Fruit fly (Drosophila melanogaster) whole organism, embryonic: ENCODE measurements around the gene CG3032.

Source experiments
- CG11696 ChIP-seq: fragments of 200-800 bp; sonication (Bioruptor generic); IDR thresholded peaks from 2 replicates; pipeline ENCODE4 v1.3.6; 2022; ENCODE audit warnings: missing biosample characterization, missing genetic modification characterization
- CG12104 ChIP-seq: fragments of 200-800 bp; sonication (Bioruptor generic); optimal IDR thresholded peaks from 3 replicates; lab custom pipeline; 2016; ENCODE audit warnings: missing biosample characterization, missing genetic modification characterization
- CG14050 ChIP-seq: fragments of 200-800 bp; sonication (Bioruptor generic); IDR thresholded peaks from 3 replicates; pipeline ENCODE4 v1.3.6; 2022; ENCODE audit warnings: missing biosample characterization, missing genetic modification characterization
- CG15696 ChIP-seq: fragments of 200-800 bp; sonication (Bioruptor generic); optimal IDR thresholded peaks from 2 replicates; lab custom pipeline; 2019; ENCODE audit warnings: missing biosample characterization, mild to moderate bottlenecking, missing genetic modification characterization, moderate library complexity
- CG17328 ChIP-seq: fragments of 200-800 bp; sonication (Bioruptor generic); IDR thresholded peaks from 2 replicates; pipeline ENCODE4 v1.3.6; 2022; ENCODE audit warnings: missing biosample characterization, missing genetic modification characterization
- CG18619 ChIP-seq: fragments of 200-800 bp; sonication (Bioruptor generic); optimal IDR thresholded peaks from 3 replicates; lab custom pipeline; 2017; ENCODE audit warnings: missing biosample characterization, mild to moderate bottlenecking, missing genetic modification characterization
- CG2712 ChIP-seq: fragments of 200-800 bp; optimal IDR thresholded peaks from 3 replicates; lab custom pipeline; 2019; ENCODE audit warnings: missing biosample characterization, mild to moderate bottlenecking, missing genetic modification characterization, moderate library complexity
- CG30020 ChIP-seq: fragments of 200-800 bp; optimal IDR thresholded peaks from 2 replicates; lab custom pipeline; 2019; ENCODE audit warnings: missing biosample characterization, mild to moderate bottlenecking, missing genetic modification characterization, moderate library complexity
- CG34422 ChIP-seq: fragments of 200-800 bp; sonication (Bioruptor generic); IDR thresholded peaks from 3 replicates; pipeline ENCODE4 v1.3.6; 2022; ENCODE audit warnings: missing biosample characterization, missing genetic modification characterization
- CG3838 ChIP-seq: fragments of 200-800 bp; sonication (Bioruptor generic); optimal IDR thresholded peaks from 3 replicates; lab custom pipeline; 2016; ENCODE audit warnings: missing biosample characterization, missing genetic modification characterization
- CG42726 ChIP-seq: fragments of 200-800 bp; sonication (Bioruptor generic); IDR thresholded peaks from 2 replicates; pipeline ENCODE4 v1.3.6; 2022; ENCODE audit warnings: missing biosample characterization, missing genetic modification characterization; ENCODE audit not compliant: partially characterized antibody
- CG4820 ChIP-seq: fragments of 200-800 bp; sonication (Bioruptor generic); optimal IDR thresholded peaks from 3 replicates; lab custom pipeline; 2016; ENCODE audit warnings: missing biosample characterization, missing genetic modification characterization
- CG6854 ChIP-seq: fragments of 200-800 bp; sonication (Bioruptor generic); optimal IDR thresholded peaks from 3 replicates; lab custom pipeline; 2017; ENCODE audit warnings: missing biosample characterization, mild to moderate bottlenecking, missing genetic modification characterization
- CG7556 ChIP-seq: fragments of 200-800 bp; sonication (Bioruptor generic); optimal IDR thresholded peaks from 2 replicates; lab custom pipeline; 2017; ENCODE audit warnings: missing biosample characterization, mild to moderate bottlenecking, missing genetic modification characterization
- CG7786 ChIP-seq: fragments of 200-800 bp; sonication (Bioruptor generic); optimal IDR thresholded peaks from 2 replicates; lab custom pipeline; 2016; ENCODE audit warnings: missing biosample characterization, missing genetic modification characterization
- CG8765 ChIP-seq: fragments of 200-800 bp; sonication (Bioruptor generic); IDR thresholded peaks from 2 replicates; pipeline ENCODE4 v1.3.6; 2022; ENCODE audit warnings: missing biosample characterization, missing genetic modification characterization
- CG9876 ChIP-seq: fragments of 200-800 bp; sonication (Bioruptor generic); optimal IDR thresholded peaks from 2 replicates; lab custom pipeline; 2016; ENCODE audit warnings: missing biosample characterization, missing genetic modification characterization
- Fer1 ChIP-seq: fragments of 200-800 bp; sonication (Bioruptor generic); optimal IDR thresholded peaks from 2 replicates; lab custom pipeline; 2017; ENCODE audit warnings: missing biosample characterization, mild to moderate bottlenecking, missing genetic modification characterization
- H15 ChIP-seq: fragments of 200-800 bp; sonication (Bioruptor generic); IDR thresholded peaks from 3 replicates; pipeline ENCODE4 v1.3.6; 2022; ENCODE audit warnings: missing biosample characterization, missing genetic modification characterization
- HLH3B ChIP-seq: fragments of 200-800 bp; sonication (Bioruptor generic); IDR thresholded peaks from 2 replicates; pipeline ENCODE4 v1.3.6; 2022; ENCODE audit warnings: missing biosample characterization, missing genetic modification characterization
- Hr3 ChIP-seq: fragments of 200-800 bp; sonication (Bioruptor generic); optimal IDR thresholded peaks from 3 replicates; lab custom pipeline; 2016; ENCODE audit warnings: missing biosample characterization, missing genetic modification characterization
- Hr39 ChIP-seq: fragments of >200 bp; optimal IDR thresholded peaks from 2 replicates; lab custom pipeline; 2017
- Oaz ChIP-seq: fragments of 200-800 bp; sonication (Bioruptor generic); IDR thresholded peaks from 2 replicates; pipeline ENCODE4 v1.3.6; 2022; ENCODE audit warnings: missing biosample characterization, missing genetic modification characterization
- Ravus ChIP-seq: fragments of 200-800 bp; sonication (Bioruptor generic); IDR thresholded peaks from 2 replicates; pipeline ENCODE4 v1.3.6; 2022; ENCODE audit warnings: missing biosample characterization, missing genetic modification characterization
- Sin3A ChIP-seq: fragments of >200 bp; optimal IDR thresholded peaks from 2 replicates; lab custom pipeline; 2018
- Sox102F ChIP-seq: fragments of 200-800 bp; sonication (Bioruptor generic); optimal IDR thresholded peaks from 2 replicates; lab custom pipeline; 2018; ENCODE audit warnings: missing biosample characterization, mild to moderate bottlenecking, missing genetic modification characterization, moderate library complexity
- Xrp1 ChIP-seq: fragments of 200-800 bp; sonication (Bioruptor generic); IDR thresholded peaks from 2 replicates; pipeline ENCODE4 v1.3.6; 2022; ENCODE audit warnings: missing biosample characterization, missing genetic modification characterization
- bab2 ChIP-seq: fragments of 200-800 bp; sonication (Bioruptor generic); optimal IDR thresholded peaks from 2 replicates; lab custom pipeline; 2016; ENCODE audit warnings: missing biosample characterization, missing genetic modification characterization
- crp ChIP-seq, 2 experiments: fragments of 200-800 bp; sonication (Bioruptor generic); optimal IDR thresholded peaks; 2 replicates in 1 of 2; 3 replicates in 1 of 2; lab custom pipeline; 2017; ENCODE audit warnings: missing biosample characterization in 2 of 2, missing genetic modification characterization in 2 of 2, mild to moderate bottlenecking in 1 of 2, moderate library complexity in 1 of 2
- da ChIP-seq: fragments of 200-800 bp; sonication (Bioruptor generic); optimal IDR thresholded peaks from 2 replicates; lab custom pipeline; 2016; ENCODE audit warnings: missing biosample characterization, missing genetic modification characterization
- dan ChIP-seq: fragments of 200-800 bp; sonication (Bioruptor generic); IDR thresholded peaks from 2 replicates; pipeline ENCODE4 v1.3.6; 2022; ENCODE audit warnings: missing biosample characterization, missing genetic modification characterization
- dati ChIP-seq: fragments of 200-800 bp; sonication (Bioruptor generic); IDR thresholded peaks from 2 replicates; pipeline ENCODE4 v1.3.6; 2022; ENCODE audit warnings: missing biosample characterization, missing genetic modification characterization
- disco-r ChIP-seq: fragments of 200-800 bp; sonication (Bioruptor generic); optimal IDR thresholded peaks from 2 replicates; lab custom pipeline; 2016; ENCODE audit warnings: missing biosample characterization, missing genetic modification characterization
- dpn ChIP-seq, 2 experiments: fragments of 200-800 bp; sonication (Bioruptor generic); optimal IDR thresholded peaks; 3 replicates each; lab custom pipeline; 2016; ENCODE audit warnings: missing biosample characterization in 2 of 2, missing genetic modification characterization in 2 of 2
- exex ChIP-seq: fragments of 200-800 bp; sonication (Bioruptor generic); optimal IDR thresholded peaks from 4 replicates; lab custom pipeline; 2018; ENCODE audit warnings: missing biosample characterization, mild to moderate bottlenecking, missing genetic modification characterization, moderate library complexity
- eyg ChIP-seq: fragments of 200-800 bp; sonication (Bioruptor generic); optimal IDR thresholded peaks from 3 replicates; lab custom pipeline; 2016; ENCODE audit warnings: missing biosample characterization, missing genetic modification characterization
- fd96Cb ChIP-seq: fragments of 200-800 bp; sonication (Bioruptor generic); optimal IDR thresholded peaks from 2 replicates; lab custom pipeline; 2018; ENCODE audit warnings: missing biosample characterization, mild to moderate bottlenecking, missing genetic modification characterization, moderate library complexity
- gem ChIP-seq: fragments of 200-800 bp; sonication (Bioruptor generic); optimal IDR thresholded peaks from 2 replicates; lab custom pipeline; 2019; ENCODE audit warnings: missing biosample characterization, mild to moderate bottlenecking, missing genetic modification characterization, moderate library complexity
- jigr1 ChIP-seq: fragments of 200-800 bp; sonication (Bioruptor generic); IDR thresholded peaks from 3 replicates; pipeline ENCODE4 v1.3.6; 2022; ENCODE audit warnings: missing biosample characterization, missing genetic modification characterization
- klu ChIP-seq: fragments of 200-800 bp; sonication (Bioruptor generic); IDR thresholded peaks from 2 replicates; pipeline ENCODE4 v1.3.6; 2022; ENCODE audit warnings: missing biosample characterization, missing genetic modification characterization
- kni ChIP-seq: fragments of 200-800 bp; sonication (Bioruptor generic); optimal IDR thresholded peaks from 3 replicates; lab custom pipeline; 2017; ENCODE audit warnings: mild to moderate bottlenecking, missing biosample characterization, missing genetic modification reagents, missing genetic modification characterization
- lbe ChIP-seq: fragments of 200-800 bp; sonication (Bioruptor generic); optimal IDR thresholded peaks from 2 replicates; lab custom pipeline; 2016; ENCODE audit warnings: missing biosample characterization, mild to moderate bottlenecking, missing genetic modification characterization
- mld ChIP-seq: fragments of 200-800 bp; sonication (Bioruptor generic); IDR thresholded peaks from 3 replicates; pipeline ENCODE4 v1.3.6; 2022; ENCODE audit warnings: missing biosample characterization, missing genetic modification characterization; ENCODE audit not compliant: partially characterized antibody
- nerfin-1 ChIP-seq: fragments of 200-800 bp; sonication (Bioruptor generic); optimal IDR thresholded peaks from 3 replicates; lab custom pipeline; 2019; ENCODE audit warnings: missing biosample characterization, mild to moderate bottlenecking, missing genetic modification characterization, moderate library complexity
- pan ChIP-seq, 4 experiments: fragments of >200 bp in 3 of 4; fragments of 200-800 bp in 1 of 4; sonication (Bioruptor generic) in 1 of 4; optimal IDR thresholded peaks in 3 of 4; IDR thresholded peaks in 1 of 4; 2 replicates each; pipeline versions ENCODE4 v1.3.6 to Lab custom; 2017 to 2022; ENCODE audit warnings: missing biosample characterization in 2 of 4, missing genetic modification characterization in 2 of 4, mixed read lengths in 1 of 4
- pb ChIP-seq: fragments of 200-800 bp; sonication (Bioruptor generic); optimal IDR thresholded peaks from 3 replicates; lab custom pipeline; 2016; ENCODE audit warnings: missing biosample characterization, missing genetic modification characterization
- prd ChIP-seq, 3 experiments: fragments of >200 bp in 2 of 3; fragments of 200-800 bp in 1 of 3; sonication (Bioruptor generic) in 1 of 3; optimal IDR thresholded peaks in 2 of 3; IDR thresholded peaks in 1 of 3; 2 replicates in 2 of 3; 3 replicates in 1 of 3; pipeline versions ENCODE4 v1.3.6 to Lab custom; 2017 to 2022; ENCODE audit warnings: missing biosample characterization in 1 of 3, missing genetic modification characterization in 1 of 3
- pzg ChIP-seq: fragments of 200-800 bp; sonication (Bioruptor generic); optimal IDR thresholded peaks from 3 replicates; lab custom pipeline; 2018; ENCODE audit warnings: missing biosample characterization, mild to moderate bottlenecking, missing genetic modification characterization, moderate library complexity
- schlank ChIP-seq: fragments of 200-800 bp; sonication (Bioruptor generic); optimal IDR thresholded peaks from 2 replicates; lab custom pipeline; 2018; ENCODE audit warnings: missing biosample characterization, mild to moderate bottlenecking, missing genetic modification characterization
- ssp ChIP-seq: fragments of 200-800 bp; sonication (Bioruptor generic); IDR thresholded peaks from 2 replicates; pipeline ENCODE4 v1.3.6; 2022; ENCODE audit warnings: missing biosample characterization, missing genetic modification characterization

CG3032 gene

DNA sequence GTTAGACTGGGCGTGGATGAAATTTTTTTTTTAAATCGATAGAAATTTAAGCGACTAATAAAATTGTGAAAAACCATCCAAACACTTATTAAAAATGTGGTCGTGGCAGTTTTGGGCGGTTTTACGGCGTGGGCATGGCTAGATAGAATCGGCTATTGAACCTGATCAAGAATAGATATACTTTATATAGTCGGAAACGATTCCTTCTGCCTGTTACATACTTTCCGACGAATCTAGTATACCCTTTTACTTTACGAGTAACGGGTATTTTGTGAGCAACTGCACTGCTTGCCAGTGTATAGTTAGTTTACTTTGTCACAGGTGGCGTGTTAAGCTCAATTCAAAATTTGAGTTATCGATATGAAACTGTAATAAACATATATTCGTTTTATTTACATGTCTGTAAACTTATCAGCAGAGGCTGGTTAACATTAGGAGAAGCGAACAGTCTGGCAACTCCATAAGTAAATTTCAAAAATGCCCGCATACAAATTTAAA, 1.3 kb upstream of the CG3032 start (continued):
- no peak for TF ChIP-seq CG8765 (GFP tag; lab: Robert Waterston, UW)
- TF ChIP-seq ssp (GFP tag; lab: Robert Waterston, UW): no peak
- no peak for TF ChIP-seq eyg (GFP tag; lab: Kevin White, UChicago)
- peak; percentile 36 for TF ChIP-seq Sox102F (GFP tag; lab: Kevin White, UChicago)
- TF ChIP-seq Sin3A (lab: Kevin White, UChicago): no peak
- peak; percentile 55 for TF ChIP-seq gem
- peak; percentile 12 for TF ChIP-seq CG7786 (GFP tag; lab: Kevin White, UChicago)
- peak; percentile 28; the same call in 2 of the 3 replicates for TF ChIP-seq CG14050 (GFP tag; lab: Robert Waterston, UW)
- no peak; the same call in 1 of the 2 replicates for TF ChIP-seq Oaz (GFP tag; lab: Robert Waterston, UW)
- no peak for TF ChIP-seq CG11696 (GFP tag; lab: Robert Waterston, UW)
- TF ChIP-seq dati: no peak
- TF ChIP-seq Hr39 (lab: Kevin White, UChicago): no peak
- TF ChIP-seq nerfin-1 (tag; lab: Kevin White, UChicago): no peak
- no peak for TF ChIP-seq lbe
- TF ChIP-seq H15 (GFP tag; lab: Robert Waterston, UW): 0 out of 3 replicates have a peak, but pooled peaks have one; percentile 8
- peak in 1 of 2 experiments; percentile 3 for TF ChIP-seq pan (optimal IDR thresholded peaks at IDR 0.05; lab: Kevin White, UChicago)
- TF ChIP-seq pan (GFP tag; optimal IDR thresholded peaks at IDR 0.05 in 1 of 2, IDR thresholded peaks at IDR 0.05 in 1 of 2): peak in 1 of 2 experiments; percentile 60
- TF ChIP-seq CG34422 (GFP tag; lab: Robert Waterston, UW): peak; percentile 22; the same call in 1 of the 3 replicates
- peak; percentile 41 for TF ChIP-seq Fer1 (GFP tag; lab: Kevin White, UChicago)
- TF ChIP-seq CG9876 (GFP tag; lab: Kevin White, UChicago): no peak
- TF ChIP-seq CG3838: no peak
- TF ChIP-seq CG42726: peak; percentile 67; the same call in 1 of the 2 replicates
- TF ChIP-seq HLH3B (GFP tag; lab: Robert Waterston, UW): peak; percentile 38; the same call in 1 of the 2 replicates
- no peak for TF ChIP-seq fd96Cb
- no peak for TF ChIP-seq pb (GFP tag; lab: Kevin White, UChicago)
- TF ChIP-seq crp (GFP tag; optimal IDR thresholded peaks at IDR 0.05; lab: Kevin White, UChicago): no peak
- peak; percentile 37 for TF ChIP-seq CG7556 (GFP tag; lab: Kevin White, UChicago)
- no peak for TF ChIP-seq da (GFP tag; lab: Kevin White, UChicago)
- TF ChIP-seq CG15696 (tag; lab: Kevin White, UChicago): peak; percentile 18
- TF ChIP-seq CG6854 (GFP tag; lab: Kevin White, UChicago): no peak
- TF ChIP-seq mld (GFP tag; lab: Robert Waterston, UW): 0 out of 3 replicates have a peak, but pooled peaks have one; percentile 21
- no peak for TF ChIP-seq disco-r
- TF ChIP-seq prd (optimal IDR thresholded peaks at IDR 0.05; lab: Kevin White, UChicago): no peak
- TF ChIP-seq prd (GFP tag; IDR thresholded peaks at IDR 0.05; lab: Robert Waterston, UW): peak; percentile 62
- no peak for TF ChIP-seq jigr1 (GFP tag; lab: Robert Waterston, UW)
- peak; percentile 55 for TF ChIP-seq Xrp1 (GFP tag; lab: Robert Waterston, UW)
- no peak for TF ChIP-seq Ravus (GFP tag; lab: Robert Waterston, UW)
- no peak for TF ChIP-seq dan (GFP tag; lab: Robert Waterston, UW)
- peak; percentile 10 for TF ChIP-seq Hr3
- peak; percentile 15 for TF ChIP-seq CG30020 (tag; lab: Kevin White, UChicago)
- no peak for TF ChIP-seq CG12104 (GFP tag; lab: Kevin White, UChicago)
- TF ChIP-seq pzg: peak; percentile 80
- peak; percentile 53 for TF ChIP-seq CG2712 (tag; lab: Kevin White, UChicago)
- TF ChIP-seq CG4820: no peak
- TF ChIP-seq bab2: peak; percentile 67
- TF ChIP-seq CG18619 (GFP tag; lab: Kevin White, UChicago): no peak
- TF ChIP-seq CG17328 (GFP tag; lab: Robert Waterston, UW): no peak
- no peak for TF ChIP-seq kni (GFP tag; lab: Kevin White, UChicago)
- no peak for TF ChIP-seq exex
- TF ChIP-seq dpn (GFP tag; optimal IDR thresholded peaks at IDR 0.05; lab: Kevin White, UChicago): peak; percentile 47 to 79
- TF ChIP-seq klu (GFP tag; lab: Robert Waterston, UW): no peak
- TF ChIP-seq schlank (tag; lab: Kevin White, UChicago): no peak
